Fruit fly (Drosophila melanogaster) whole organism, embryonic: ENCODE measurements around the gene CG12012.

Experiments used
- CG10147 ChIP-seq: fragments of 200-800 bp; sonication (Bioruptor generic); optimal IDR thresholded peaks from 2 replicates; lab custom pipeline; 2019; ENCODE audit warnings: missing biosample characterization, mild to moderate bottlenecking, missing genetic modification characterization, moderate library complexity
- CG10267 ChIP-seq: fragments of 200-800 bp; sonication (Bioruptor generic); optimal IDR thresholded peaks from 2 replicates; lab custom pipeline; 2018; ENCODE audit warnings: missing biosample characterization, mild to moderate bottlenecking, missing genetic modification characterization, moderate library complexity
- CG10366 ChIP-seq: fragments of 200-800 bp; sonication (Bioruptor generic); IDR thresholded peaks from 2 replicates; pipeline ENCODE4 v1.3.6; 2022; ENCODE audit warnings: missing biosample characterization, missing genetic modification characterization
- CG10462 ChIP-seq: fragments of 200-800 bp; sonication (Bioruptor generic); optimal IDR thresholded peaks from 2 replicates; lab custom pipeline; 2016; ENCODE audit warnings: missing biosample characterization, missing genetic modification characterization
- CG11560 ChIP-seq: fragments of 200-800 bp; sonication (Bioruptor generic); IDR thresholded peaks from 3 replicates; pipeline ENCODE4 v1.3.6; 2022; ENCODE audit warnings: missing biosample characterization, missing genetic modification characterization
- CG12219 ChIP-seq: fragments of 200-800 bp; sonication (Bioruptor generic); optimal IDR thresholded peaks from 3 replicates; lab custom pipeline; 2018; ENCODE audit warnings: missing biosample characterization, mild to moderate bottlenecking, missing genetic modification characterization
- CG12391 ChIP-seq: fragments of 200-800 bp; sonication (Bioruptor generic); optimal IDR thresholded peaks from 3 replicates; lab custom pipeline; 2018; ENCODE audit warnings: missing biosample characterization, mild to moderate bottlenecking, missing genetic modification characterization, moderate library complexity
- CG14965 ChIP-seq: fragments of 200-800 bp; sonication (Bioruptor generic); optimal IDR thresholded peaks from 2 replicates; lab custom pipeline; 2016; ENCODE audit warnings: missing biosample characterization, missing genetic modification characterization, borderline replicate concordance
- CG15073 ChIP-seq: fragments of 200-800 bp; sonication (Bioruptor generic); optimal IDR thresholded peaks from 2 replicates; lab custom pipeline; 2016; ENCODE audit warnings: missing biosample characterization, missing genetic modification characterization
- CG3065 ChIP-seq: fragments of 200-800 bp; sonication (Bioruptor generic); optimal IDR thresholded peaks from 2 replicates; lab custom pipeline; 2016; ENCODE audit warnings: missing biosample characterization, missing genetic modification characterization
- CG3995 ChIP-seq: fragments of 200-800 bp; sonication (Bioruptor generic); optimal IDR thresholded peaks from 3 replicates; lab custom pipeline; 2016; ENCODE audit warnings: missing biosample characterization, missing genetic modification characterization
- CG4282 ChIP-seq: fragments of 200-800 bp; sonication (Bioruptor generic); optimal IDR thresholded peaks from 2 replicates; lab custom pipeline; 2016; ENCODE audit warnings: missing biosample characterization, missing genetic modification characterization
- CG4404 ChIP-seq: fragments of 200-800 bp; sonication (Bioruptor generic); IDR thresholded peaks from 2 replicates; pipeline ENCODE4 v1.3.6; 2022; ENCODE audit warnings: missing biosample characterization, missing genetic modification characterization
- CG6175 ChIP-seq: fragments of 200-800 bp; sonication (Bioruptor generic); IDR thresholded peaks from 3 replicates; pipeline ENCODE4 v1.3.6; 2022; ENCODE audit warnings: missing biosample characterization, missing genetic modification characterization
- CG7839 ChIP-seq: fragments of 200-800 bp; sonication (Bioruptor generic); optimal IDR thresholded peaks from 3 replicates; lab custom pipeline; 2018; ENCODE audit warnings: missing biosample characterization, mild to moderate bottlenecking, missing genetic modification characterization, moderate library complexity
- CG7987 ChIP-seq: fragments of 200-800 bp; sonication (Bioruptor generic); optimal IDR thresholded peaks from 2 replicates; lab custom pipeline; 2018; ENCODE audit warnings: missing biosample characterization, mild to moderate bottlenecking, missing genetic modification characterization, moderate library complexity
- CoRest ChIP-seq: fragments of 200-800 bp; sonication (Bioruptor generic); optimal IDR thresholded peaks from 3 replicates; lab custom pipeline; 2018; ENCODE audit warnings: missing biosample characterization, mild to moderate bottlenecking, missing genetic modification characterization, moderate library complexity
- D ChIP-seq, 2 experiments: fragments of 200-800 bp in 1 of 2; fragments of >200 bp in 1 of 2; sonication (Bioruptor generic) in 1 of 2; optimal IDR thresholded peaks; 2 replicates in 1 of 2; 3 replicates in 1 of 2; lab custom pipeline; 2017; ENCODE audit warnings: mild to moderate bottlenecking in 1 of 2, missing biosample characterization in 1 of 2, missing genetic modification characterization in 1 of 2, missing genetic modification reagents in 1 of 2
- Dek ChIP-seq: fragments of 200-800 bp; sonication (Bioruptor generic); optimal IDR thresholded peaks from 3 replicates; lab custom pipeline; 2019; ENCODE audit warnings: missing biosample characterization, mild to moderate bottlenecking, missing genetic modification characterization, moderate library complexity
- Ets65A ChIP-seq: fragments of 200-800 bp; sonication (Bioruptor generic); peaks from one replicate; lab custom pipeline; 2016; ENCODE audit warnings: missing biosample characterization, missing genetic modification characterization
- H15 ChIP-seq: fragments of 200-800 bp; sonication (Bioruptor generic); IDR thresholded peaks from 3 replicates; pipeline ENCODE4 v1.3.6; 2022; ENCODE audit warnings: missing biosample characterization, missing genetic modification characterization
- HLH54F ChIP-seq: fragments of 200-800 bp; sonication (Bioruptor generic); optimal IDR thresholded peaks from 3 replicates; lab custom pipeline; 2016; ENCODE audit warnings: missing biosample characterization, missing genetic modification characterization
- MTF-1 ChIP-seq: fragments of 200-800 bp; sonication (Bioruptor generic); optimal IDR thresholded peaks from 2 replicates; lab custom pipeline; 2018; ENCODE audit warnings: missing biosample characterization, mild to moderate bottlenecking, missing genetic modification characterization, borderline replicate concordance
- Mrtf ChIP-seq: fragments of 200-800 bp; sonication (Bioruptor generic); IDR thresholded peaks from 3 replicates; pipeline ENCODE4 v1.3.6; 2022; ENCODE audit warnings: missing biosample characterization, missing genetic modification characterization
- NFAT ChIP-seq: fragments of 200-800 bp; sonication (Bioruptor generic); IDR thresholded peaks from 2 replicates; pipeline ENCODE4 v1.3.6; 2022; ENCODE audit warnings: missing biosample characterization, missing genetic modification characterization
- Opbp ChIP-seq: fragments of 200-800 bp; sonication (Bioruptor generic); IDR thresholded peaks from 3 replicates; pipeline ENCODE4 v1.3.6; 2022; ENCODE audit warnings: missing biosample characterization, missing genetic modification characterization; ENCODE audit not compliant: partially characterized antibody
- Side ChIP-seq: fragments of 200-800 bp; sonication (Bioruptor generic); optimal IDR thresholded peaks from 2 replicates; lab custom pipeline; 2016; ENCODE audit warnings: missing biosample characterization, missing genetic modification characterization
- Spps ChIP-seq: fragments of 200-800 bp; sonication (Bioruptor generic); optimal IDR thresholded peaks from 2 replicates; lab custom pipeline; 2018; ENCODE audit warnings: missing biosample characterization, mild to moderate bottlenecking, missing genetic modification characterization
- Sry-δ ChIP-seq: fragments of 200-800 bp; sonication (Bioruptor generic); optimal IDR thresholded peaks from 2 replicates; lab custom pipeline; 2016; ENCODE audit warnings: missing biosample characterization, missing genetic modification characterization
- bab2 ChIP-seq: fragments of 200-800 bp; sonication (Bioruptor generic); optimal IDR thresholded peaks from 2 replicates; lab custom pipeline; 2016; ENCODE audit warnings: missing biosample characterization, missing genetic modification characterization
- da ChIP-seq: fragments of 200-800 bp; sonication (Bioruptor generic); optimal IDR thresholded peaks from 2 replicates; lab custom pipeline; 2016; ENCODE audit warnings: missing biosample characterization, missing genetic modification characterization
- gce ChIP-seq: fragments of 200-800 bp; sonication (Bioruptor generic); IDR thresholded peaks from 3 replicates; pipeline ENCODE4 v1.3.6; 2022; ENCODE audit warnings: missing biosample characterization, missing genetic modification characterization
- gcm ChIP-seq: fragments of 200-800 bp; sonication (Bioruptor generic); optimal IDR thresholded peaks from 2 replicates; lab custom pipeline; 2019; ENCODE audit warnings: missing biosample characterization, mild to moderate bottlenecking, missing genetic modification characterization, moderate library complexity
- gsb-n ChIP-seq: fragments of 200-800 bp; sonication (Bioruptor generic); optimal IDR thresholded peaks from 3 replicates; lab custom pipeline; 2018; ENCODE audit warnings: missing biosample characterization, mild to moderate bottlenecking, missing genetic modification characterization
- gt ChIP-seq: fragments of 200-800 bp; sonication (Bioruptor generic); IDR thresholded peaks from 2 replicates; pipeline ENCODE4 v1.3.6; 2022; ENCODE audit warnings: missing biosample characterization, missing genetic modification characterization
- ham ChIP-seq: fragments of 200-800 bp; sonication (Bioruptor generic); IDR thresholded peaks from 2 replicates; pipeline ENCODE4 v1.3.6; 2022; ENCODE audit warnings: missing biosample characterization, missing genetic modification characterization
- kay ChIP-seq: fragments of 200-800 bp; sonication (Bioruptor generic); optimal IDR thresholded peaks from 2 replicates; lab custom pipeline; 2016; ENCODE audit warnings: missing biosample characterization, missing genetic modification characterization
- klu ChIP-seq: fragments of 200-800 bp; sonication (Bioruptor generic); IDR thresholded peaks from 2 replicates; pipeline ENCODE4 v1.3.6; 2022; ENCODE audit warnings: missing biosample characterization, missing genetic modification characterization
- lab ChIP-seq: fragments of 200-800 bp; sonication (Bioruptor generic); optimal IDR thresholded peaks from 3 replicates; lab custom pipeline; 2017; ENCODE audit warnings: missing biosample characterization, missing genetic modification characterization, mild to moderate bottlenecking, moderate library complexity, missing genetic modification reagents
- luna ChIP-seq: fragments of 200-800 bp; sonication (Bioruptor generic); optimal IDR thresholded peaks from 2 replicates; lab custom pipeline; 2016; ENCODE audit warnings: missing biosample characterization, missing genetic modification characterization
- mld ChIP-seq: fragments of 200-800 bp; sonication (Bioruptor generic); IDR thresholded peaks from 3 replicates; pipeline ENCODE4 v1.3.6; 2022; ENCODE audit warnings: missing biosample characterization, missing genetic modification characterization; ENCODE audit not compliant: partially characterized antibody
- p53 ChIP-seq: fragments of 200-800 bp; sonication (Bioruptor generic); optimal IDR thresholded peaks from 2 replicates; lab custom pipeline; 2016; ENCODE audit warnings: missing biosample characterization, missing genetic modification characterization
- pho ChIP-seq: fragments of 200-800 bp; sonication (Bioruptor generic); optimal IDR thresholded peaks from 2 replicates; lab custom pipeline; 2016; ENCODE audit warnings: missing biosample characterization, missing genetic modification characterization
- pita ChIP-seq: fragments of 200-800 bp; sonication (Bioruptor generic); optimal IDR thresholded peaks from 2 replicates; lab custom pipeline; 2017; ENCODE audit warnings: missing biosample characterization, mild to moderate bottlenecking, missing genetic modification characterization
- pum ChIP-seq: fragments of 200-800 bp; sonication (Bioruptor generic); optimal IDR thresholded peaks from 2 replicates; lab custom pipeline; 2016; ENCODE audit warnings: missing biosample characterization, missing genetic modification characterization
- ro ChIP-seq: fragments of 200-800 bp; sonication (Bioruptor generic); IDR thresholded peaks from 2 replicates; pipeline ENCODE4 v1.3.6; 2022; ENCODE audit warnings: missing biosample characterization, missing genetic modification characterization
- sisA ChIP-seq: fragments of 200-800 bp; sonication (Bioruptor generic); IDR thresholded peaks from 2 replicates; pipeline ENCODE4 v1.3.6; 2022; ENCODE audit warnings: missing biosample characterization, missing genetic modification characterization
- so ChIP-seq: fragments of 200-800 bp; sonication (Bioruptor generic); IDR thresholded peaks from 3 replicates; pipeline ENCODE4 v1.3.6; 2022; ENCODE audit warnings: missing biosample characterization, missing genetic modification characterization
- sr ChIP-seq: fragments of 200-800 bp; sonication (Bioruptor generic); IDR thresholded peaks from 3 replicates; pipeline ENCODE4 v1.3.6; 2022; ENCODE audit warnings: missing biosample characterization, missing genetic modification characterization
- tna ChIP-seq: fragments of 200-800 bp; sonication (Bioruptor generic); IDR thresholded peaks from 2 replicates; pipeline ENCODE4 v1.3.6; 2022; ENCODE audit warnings: missing biosample characterization, missing genetic modification characterization; ENCODE audit not compliant: partially characterized antibody

CG12012 gene

dm6 chr3L:3380225-3381043 lies 3.9 kb downstream of the CG12012 start (continued):
- TF ChIP-seq CG10267: peak; percentile 22
- no peak for TF ChIP-seq CG3995 (GFP tag; lab: Kevin White, UChicago)
- no peak for TF ChIP-seq CG11560 (tag; lab: Robert Waterston, UW)
- TF ChIP-seq pho (GFP tag; lab: Kevin White, UChicago): no peak
- no peak for TF ChIP-seq HLH54F (GFP tag; lab: Kevin White, UChicago)
- peak; percentile 12 for TF ChIP-seq gsb-n
- peak; percentile 97 for TF ChIP-seq sr (GFP tag; lab: Robert Waterston, UW)
- no peak for TF ChIP-seq Dek (tag; lab: Kevin White, UChicago)
- TF ChIP-seq bab2 (GFP tag; lab: Kevin White, UChicago): no peak
- TF ChIP-seq da (GFP tag; lab: Kevin White, UChicago): no peak
- TF ChIP-seq NFAT (GFP tag; lab: Robert Waterston, UW): no peak
- TF ChIP-seq ham (GFP tag; lab: Robert Waterston, UW): no peak
- TF ChIP-seq gt (GFP tag; lab: Robert Waterston, UW): no peak
- TF ChIP-seq kay (GFP tag; lab: Kevin White, UChicago): no peak
- TF ChIP-seq Side (GFP tag; lab: Kevin White, UChicago): no peak
- no peak for TF ChIP-seq luna
- no peak for TF ChIP-seq p53 (GFP tag; lab: Kevin White, UChicago)
- TF ChIP-seq MTF-1 (GFP tag; lab: Kevin White, UChicago): no peak
- no peak for TF ChIP-seq CG14965 (GFP tag; lab: Kevin White, UChicago)
- no peak for TF ChIP-seq CG6175
- TF ChIP-seq H15 (GFP tag; lab: Robert Waterston, UW): peak; percentile 38; the same call in 1 of the 3 replicates
- no peak for TF ChIP-seq CG10147 (GFP tag; lab: Kevin White, UChicago)
- TF ChIP-seq klu (GFP tag; lab: Robert Waterston, UW): no peak
- no peak for TF ChIP-seq Mrtf (GFP tag; lab: Robert Waterston, UW)
- peak; percentile 12 for TF ChIP-seq CG12219 (GFP tag; lab: Kevin White, UChicago)
- TF ChIP-seq CG3065 (GFP tag; lab: Kevin White, UChicago): no peak
- TF ChIP-seq CG4404: no peak
- no peak for TF ChIP-seq gce (GFP tag; lab: Robert Waterston, UW)
- peak; percentile 16 for TF ChIP-seq pum
- no peak for TF ChIP-seq Opbp
- no peak for TF ChIP-seq CG4282 (GFP tag; lab: Kevin White, UChicago)
- TF ChIP-seq CG10366 (GFP tag; lab: Robert Waterston, UW): peak; percentile 22; the same call in 1 of the 2 replicates
- no peak for TF ChIP-seq tna (GFP tag; lab: Robert Waterston, UW)
- TF ChIP-seq Ets65A (GFP tag; lab: Kevin White, UChicago): peak; percentile 85
- TF ChIP-seq gcm (GFP tag; lab: Kevin White, UChicago): peak; percentile 14
- peak; percentile 59 for TF ChIP-seq sisA (GFP tag; lab: Robert Waterston, UW)
- TF ChIP-seq ro (GFP tag; lab: Robert Waterston, UW): no peak
- TF ChIP-seq Spps (tag; lab: Kevin White, UChicago): peak; percentile 14
- TF ChIP-seq so: 0 out of 3 replicates have a peak, but pooled peaks have one; percentile 44
- TF ChIP-seq D (optimal IDR thresholded peaks at IDR 0.05; lab: Kevin White, UChicago): no peak
- TF ChIP-seq D (GFP tag; optimal IDR thresholded peaks at IDR 0.05; lab: Kevin White, UChicago): peak; percentile 30
- TF ChIP-seq CoRest: peak; percentile 54
- TF ChIP-seq CG7839 (tag; lab: Kevin White, UChicago): peak; percentile 56
- no peak for TF ChIP-seq CG7987 (GFP tag; lab: Kevin White, UChicago)
- no peak for TF ChIP-seq CG15073
- TF ChIP-seq pita (GFP tag; lab: Kevin White, UChicago): no peak
- peak; percentile 53 for TF ChIP-seq CG12391 (tag; lab: Kevin White, UChicago)
- TF ChIP-seq mld (GFP tag; lab: Robert Waterston, UW): no peak
- TF ChIP-seq Sry-δ (GFP tag; lab: Kevin White, UChicago): no peak
- TF ChIP-seq lab (GFP tag; lab: Kevin White, UChicago): peak; percentile 37
- no peak for TF ChIP-seq CG10462 (GFP tag; lab: Kevin White, UChicago)
